1 worm cellular context compared by ENCODE assay signal in genomic region chrX:12633862-12634404, ce11.
A peak's percentile ranks its signal among the peaks of the same experiment; 100 is the strongest.
TF ChIP-seq lines count a peak whose summit lies in the region.

ivns-1 (minus strand) TSS chrX:12634354.

TF ChIP-seq in whole organism, L1 larva, 84 proteins besides CTCF, POLR2A, EP300 and RAD21 (continued from another document):
- TF ChIP-seq efl-1 (optimal IDR thresholded peaks at IDR 0.05; lab: Kevin White, UChicago) (no peak), efl-1 (GFP tag; optimal IDR thresholded peaks at IDR 0.05 in 1 of 2; lab: Kevin White, UChicago) (peak in 1 of 2 experiments; percentile 76), skn-1 (tag; optimal IDR thresholded peaks at IDR 0.05; lab: Kevin White, UChicago) (no peak), pax-3 (tag; optimal IDR thresholded peaks at IDR 0.05; lab: Kevin White, UChicago) (no peak), hlh-17 (GFP tag; optimal IDR thresholded peaks at IDR 0.05; lab: Kevin White, UChicago; ENCODE audit: borderline replicate concordance) (no peak), mep-1 (tag; optimal IDR thresholded peaks at IDR 0.05; lab: Kevin White, UChicago) (no peak), lin-14 (GFP tag; optimal IDR thresholded peaks at IDR 0.05; lab: Kevin White, UChicago) (peak; percentile 6), ceh-90 (tag; optimal IDR thresholded peaks at IDR 0.05; lab: Kevin White, UChicago) (no peak)
TF ChIP-seq in whole organism, L1 larva: peak in this region for 3.
